Fruit fly (Drosophila melanogaster) whole organism, embryonic: Measurements from ENCODE around the gene Hr4.

Experiments used
- Adf1 ChIP-seq: fragments of 200-800 bp; sonication (Bioruptor generic); IDR thresholded peaks from 2 replicates; pipeline ENCODE4 v1.3.6; 2022; ENCODE audit warnings: missing biosample characterization, missing genetic modification characterization
- CG2889 ChIP-seq: fragments of 200-800 bp; sonication (Bioruptor generic); IDR thresholded peaks from 3 replicates; pipeline ENCODE4 v1.3.6; 2022; ENCODE audit warnings: missing biosample characterization, missing genetic modification characterization
- ERR ChIP-seq: fragments of 200-800 bp; sonication (Bioruptor generic); optimal IDR thresholded peaks from 2 replicates; lab custom pipeline; 2016; ENCODE audit warnings: missing biosample characterization, missing genetic modification characterization
- ash1 ChIP-seq: fragments of 200-800 bp; sonication (Bioruptor generic); optimal IDR thresholded peaks from 2 replicates; lab custom pipeline; 2018; ENCODE audit warnings: missing biosample characterization, mild to moderate bottlenecking, missing genetic modification characterization
- btn ChIP-seq: fragments of 200-800 bp; sonication (Bioruptor generic); optimal IDR thresholded peaks from 2 replicates; lab custom pipeline; 2016; ENCODE audit warnings: missing biosample characterization, missing genetic modification characterization
- pros ChIP-seq: fragments of 200-800 bp; sonication (Bioruptor generic); optimal IDR thresholded peaks from 3 replicates; lab custom pipeline; 2019; ENCODE audit warnings: missing biosample characterization, mild to moderate bottlenecking, missing genetic modification characterization, moderate library complexity
- sisA ChIP-seq: fragments of 200-800 bp; sonication (Bioruptor generic); IDR thresholded peaks from 2 replicates; pipeline ENCODE4 v1.3.6; 2022; ENCODE audit warnings: missing biosample characterization, missing genetic modification characterization
- twi ChIP-seq: fragments of 200-800 bp; optimal IDR thresholded peaks from 2 replicates; lab custom pipeline; 2019; ENCODE audit warnings: missing biosample characterization, mild to moderate bottlenecking, missing genetic modification characterization, moderate library complexity

Hr4 gene

dm6 chrX:2050070-2050899 lies 108.5 kb downstream of the Hr4 start, which contains the start of gene moody (continued):
- TF ChIP-seq Adf1 (GFP tag; lab: Robert Waterston, UW) (peak; percentile 91), ash1 (GFP tag; lab: Kevin White, UChicago) (peak; percentile 97), pros (GFP tag; lab: Kevin White, UChicago) (peak; percentile 59), ERR (GFP tag; lab: Kevin White, UChicago) (peak; percentile 97), twi (peak; percentile 88), sisA (peak; percentile 98), btn (GFP tag; lab: Kevin White, UChicago) (peak; percentile 89), CG2889 (GFP tag; lab: Robert Waterston, UW) (peak; percentile 96)
